Fruit fly (Drosophila melanogaster) whole organism, embryonic: ENCODE data around the gene kkv.
A peak's percentile ranks its signal among the peaks of the same experiment; 100 is the strongest.

Source experiments
- Abd-B ChIP-seq: fragments of 200-800 bp; sonication (Bioruptor generic); optimal IDR thresholded peaks from 2 replicates; lab custom pipeline; 2018; ENCODE audit warnings: missing biosample characterization, mild to moderate bottlenecking, missing genetic modification characterization, moderate library complexity
- Awh ChIP-seq: fragments of 200-800 bp; sonication (Bioruptor generic); IDR thresholded peaks from 2 replicates; pipeline ENCODE4, ENCODE4 v1.3.6; 2022; ENCODE audit warnings: missing biosample characterization, missing genetic modification characterization
- Blimp-1 ChIP-seq: fragments of 200-800 bp; sonication (Bioruptor generic); optimal IDR thresholded peaks from 3 replicates; lab custom pipeline; 2018; ENCODE audit warnings: missing biosample characterization, missing genetic modification characterization, mild to moderate bottlenecking, moderate library complexity, missing genetic modification reagents
- CG13424 ChIP-seq: fragments of 200-800 bp; sonication (Bioruptor generic); optimal IDR thresholded peaks from 2 replicates; lab custom pipeline; 2019; ENCODE audit warnings: missing biosample characterization, mild to moderate bottlenecking, missing genetic modification characterization, moderate library complexity
- CG15073 ChIP-seq: fragments of 200-800 bp; sonication (Bioruptor generic); optimal IDR thresholded peaks from 2 replicates; lab custom pipeline; 2016; ENCODE audit warnings: missing biosample characterization, missing genetic modification characterization
- CG16779 ChIP-seq: fragments of 200-800 bp; sonication (Bioruptor generic); IDR thresholded peaks from 2 replicates; pipeline ENCODE4 v1.3.6; 2022; ENCODE audit warnings: missing biosample characterization, missing genetic modification characterization
- CG32767 ChIP-seq: fragments of 200-800 bp; sonication (Bioruptor generic); IDR thresholded peaks from 2 replicates; pipeline ENCODE4 v1.3.6; 2022; ENCODE audit warnings: missing biosample characterization, missing genetic modification characterization
- CG3281 ChIP-seq: fragments of 200-800 bp; sonication (Bioruptor generic); optimal IDR thresholded peaks from 3 replicates; lab custom pipeline; 2017; ENCODE audit warnings: missing biosample characterization, mild to moderate bottlenecking, missing genetic modification characterization
- CG34376 ChIP-seq: fragments of 200-800 bp; sonication (Bioruptor generic); optimal IDR thresholded peaks from 2 replicates; lab custom pipeline; 2018; ENCODE audit warnings: missing biosample characterization, mild to moderate bottlenecking, missing genetic modification characterization
- CG34422 ChIP-seq: fragments of 200-800 bp; sonication (Bioruptor generic); IDR thresholded peaks from 3 replicates; pipeline ENCODE4 v1.3.6; 2022; ENCODE audit warnings: missing biosample characterization, missing genetic modification characterization
- CG4328 ChIP-seq: fragments of 200-800 bp; sonication (Bioruptor generic); optimal IDR thresholded peaks from 3 replicates; lab custom pipeline; 2017; ENCODE audit warnings: missing biosample characterization, missing genetic modification reagents, missing genetic modification characterization
- CG5953 ChIP-seq: fragments of 200-800 bp; sonication (Bioruptor generic); IDR thresholded peaks from 2 replicates; pipeline ENCODE4 v1.3.6; 2022; ENCODE audit warnings: missing biosample characterization, missing genetic modification characterization
- CG6854 ChIP-seq: fragments of 200-800 bp; sonication (Bioruptor generic); optimal IDR thresholded peaks from 3 replicates; lab custom pipeline; 2017; ENCODE audit warnings: missing biosample characterization, mild to moderate bottlenecking, missing genetic modification characterization
- CG8359 ChIP-seq: fragments of 200-800 bp; sonication (Bioruptor generic); optimal IDR thresholded peaks from 2 replicates; lab custom pipeline; 2017; ENCODE audit warnings: missing biosample characterization, mild to moderate bottlenecking, missing genetic modification characterization, borderline replicate concordance
- Deaf1 ChIP-seq: fragments of 200-800 bp; optimal IDR thresholded peaks from 3 replicates; lab custom pipeline; 2019; ENCODE audit warnings: missing biosample characterization, mild to moderate bottlenecking, missing genetic modification characterization, moderate library complexity
- Dfd ChIP-seq, 2 experiments: fragments of >200 bp; optimal IDR thresholded peaks; 2 replicates each; lab custom pipeline; 2017; ENCODE audit warnings: missing biosample characterization in 2 of 2, missing genetic modification characterization in 2 of 2
- GATAe ChIP-seq: fragments of 200-800 bp; sonication (Bioruptor generic); conservative IDR thresholded peaks from 2 replicates; pipeline ENCODE4 v1.3.6; 2022; ENCODE audit warnings: missing biosample characterization, missing genetic modification characterization
- HHEX ChIP-seq: fragments of 200-800 bp; sonication (Bioruptor generic); optimal IDR thresholded peaks from 3 replicates; lab custom pipeline; 2017; ENCODE audit warnings: missing biosample characterization, mild to moderate bottlenecking, missing genetic modification characterization, missing genetic modification reagents
- Hmr ChIP-seq: fragments of 200-800 bp; sonication (Bioruptor generic); optimal IDR thresholded peaks from 3 replicates; lab custom pipeline; 2017; ENCODE audit warnings: mild to moderate bottlenecking, missing biosample characterization, missing genetic modification reagents, missing genetic modification characterization
- Kr ChIP-seq: fragments of 200-800 bp; sonication (Bioruptor generic); optimal IDR thresholded peaks from 2 replicates; lab custom pipeline; 2017; ENCODE audit warnings: missing biosample characterization, mild to moderate bottlenecking, missing genetic modification characterization
- MESR4 ChIP-seq: fragments of 200-800 bp; sonication (Bioruptor generic); optimal IDR thresholded peaks from 2 replicates; lab custom pipeline; 2018; ENCODE audit warnings: missing biosample characterization, mild to moderate bottlenecking, missing genetic modification characterization, moderate library complexity
- Neu2 ChIP-seq: fragments of 200-800 bp; sonication (Bioruptor generic); optimal IDR thresholded peaks from 3 replicates; lab custom pipeline; 2016; ENCODE audit warnings: missing biosample characterization, missing genetic modification characterization, borderline replicate concordance
- Oli ChIP-seq: fragments of 200-800 bp; sonication (Bioruptor generic); optimal IDR thresholded peaks from 2 replicates; lab custom pipeline; 2018; ENCODE audit warnings: missing biosample characterization, mild to moderate bottlenecking, missing genetic modification characterization, moderate library complexity
- Optix ChIP-seq: fragments of 200-800 bp; sonication (Bioruptor generic); IDR thresholded peaks from 3 replicates; pipeline ENCODE4 v1.3.6; 2022; ENCODE audit warnings: missing biosample characterization, missing genetic modification characterization
- Taf1 ChIP-seq: fragments of 200-800 bp; sonication (Bioruptor generic); IDR thresholded peaks from 2 replicates; pipeline ENCODE4 v1.3.6; 2022; ENCODE audit warnings: missing biosample characterization, missing genetic modification characterization
- Vsx1 ChIP-seq: fragments of 200-800 bp; sonication (Bioruptor generic); optimal IDR thresholded peaks from 2 replicates; lab custom pipeline; 2017; ENCODE audit warnings: missing biosample characterization, mild to moderate bottlenecking, missing genetic modification characterization, missing genetic modification reagents
- YL-1 ChIP-seq: fragments of 200-800 bp; sonication (Bioruptor generic); optimal IDR thresholded peaks from 3 replicates; lab custom pipeline; 2017; ENCODE audit warnings: missing biosample characterization, mild to moderate bottlenecking, missing genetic modification characterization
- abd-A ChIP-seq: fragments of 200-800 bp; sonication (Bioruptor generic); optimal IDR thresholded peaks from 3 replicates; lab custom pipeline; 2019; ENCODE audit warnings: missing biosample characterization, mild to moderate bottlenecking, missing genetic modification characterization, moderate library complexity
- bbx ChIP-seq: fragments of 200-800 bp; sonication (Bioruptor generic); IDR thresholded peaks from 2 replicates; pipeline ENCODE4 v1.3.6; 2022; ENCODE audit warnings: missing biosample characterization, missing genetic modification characterization; ENCODE audit not compliant: partially characterized antibody
- chinmo ChIP-seq: fragments of 200-800 bp; sonication (Bioruptor generic); IDR thresholded peaks from 4 replicates; pipeline ENCODE4 v1.3.6; 2022; ENCODE audit warnings: missing biosample characterization, missing genetic modification characterization; ENCODE audit not compliant: partially characterized antibody
- crc ChIP-seq: fragments of 200-800 bp; sonication (Bioruptor generic); optimal IDR thresholded peaks from 2 replicates; lab custom pipeline; 2016; ENCODE audit warnings: missing biosample characterization, missing genetic modification characterization
- dmrt11E ChIP-seq: fragments of 200-800 bp; sonication (Bioruptor generic); optimal IDR thresholded peaks from 3 replicates; lab custom pipeline; 2018; ENCODE audit warnings: missing biosample characterization, mild to moderate bottlenecking, missing genetic modification characterization, moderate library complexity
- fu2 ChIP-seq: fragments of 200-800 bp; sonication (Bioruptor generic); optimal IDR thresholded peaks from 2 replicates; lab custom pipeline; 2016; ENCODE audit warnings: missing biosample characterization, missing genetic modification characterization
- hbn ChIP-seq: fragments of 200-800 bp; sonication (Bioruptor generic); IDR thresholded peaks from 2 replicates; pipeline ENCODE4 v1.3.6; 2022; ENCODE audit warnings: missing biosample characterization, missing genetic modification characterization; ENCODE audit not compliant: partially characterized antibody
- kni ChIP-seq: fragments of 200-800 bp; sonication (Bioruptor generic); optimal IDR thresholded peaks from 3 replicates; lab custom pipeline; 2017; ENCODE audit warnings: mild to moderate bottlenecking, missing biosample characterization, missing genetic modification reagents, missing genetic modification characterization
- maf-S ChIP-seq: fragments of 200-800 bp; sonication (Bioruptor generic); optimal IDR thresholded peaks from 2 replicates; lab custom pipeline; 2016; ENCODE audit warnings: missing biosample characterization, missing genetic modification characterization
- onecut ChIP-seq: fragments of 200-800 bp; sonication (Bioruptor generic); IDR thresholded peaks from 2 replicates; pipeline ENCODE4 v1.3.6; 2022; ENCODE audit warnings: missing biosample characterization, missing genetic modification characterization
- pan ChIP-seq, 4 experiments: fragments of >200 bp in 3 of 4; fragments of 200-800 bp in 1 of 4; sonication (Bioruptor generic) in 1 of 4; optimal IDR thresholded peaks in 3 of 4; IDR thresholded peaks in 1 of 4; 2 replicates each; pipeline versions ENCODE4 v1.3.6 to Lab custom; 2017 to 2022; ENCODE audit warnings: missing biosample characterization in 2 of 4, missing genetic modification characterization in 2 of 4, mixed read lengths in 1 of 4
- prd ChIP-seq, 3 experiments: fragments of >200 bp in 2 of 3; fragments of 200-800 bp in 1 of 3; sonication (Bioruptor generic) in 1 of 3; optimal IDR thresholded peaks in 2 of 3; IDR thresholded peaks in 1 of 3; 2 replicates in 2 of 3; 3 replicates in 1 of 3; pipeline versions ENCODE4 v1.3.6 to Lab custom; 2017 to 2022; ENCODE audit warnings: missing biosample characterization in 1 of 3, missing genetic modification characterization in 1 of 3
- pros ChIP-seq: fragments of 200-800 bp; sonication (Bioruptor generic); optimal IDR thresholded peaks from 3 replicates; lab custom pipeline; 2019; ENCODE audit warnings: missing biosample characterization, mild to moderate bottlenecking, missing genetic modification characterization, moderate library complexity
- so ChIP-seq: fragments of 200-800 bp; sonication (Bioruptor generic); IDR thresholded peaks from 3 replicates; pipeline ENCODE4 v1.3.6; 2022; ENCODE audit warnings: missing biosample characterization, missing genetic modification characterization
- tgo ChIP-seq: fragments of 200-800 bp; sonication (Bioruptor generic); IDR thresholded peaks from 3 replicates; pipeline ENCODE4 v1.3.6; 2022; ENCODE audit warnings: missing biosample characterization, missing genetic modification characterization
- tll ChIP-seq, 2 experiments: fragments of 200-800 bp in 1 of 2; fragments of >200 bp in 1 of 2; sonication (Bioruptor generic) in 1 of 2; optimal IDR thresholded peaks; 2 replicates each; lab custom pipeline; 2017 to 2019; ENCODE audit warnings: missing biosample characterization in 2 of 2, missing genetic modification characterization in 2 of 2, mild to moderate bottlenecking in 1 of 2, moderate library complexity in 1 of 2
- usp ChIP-seq: fragments of >200 bp; optimal IDR thresholded peaks from 2 replicates; lab custom pipeline; 2017; ENCODE audit warnings: missing biosample characterization, missing genetic modification characterization

Gene kkv

DNA sequence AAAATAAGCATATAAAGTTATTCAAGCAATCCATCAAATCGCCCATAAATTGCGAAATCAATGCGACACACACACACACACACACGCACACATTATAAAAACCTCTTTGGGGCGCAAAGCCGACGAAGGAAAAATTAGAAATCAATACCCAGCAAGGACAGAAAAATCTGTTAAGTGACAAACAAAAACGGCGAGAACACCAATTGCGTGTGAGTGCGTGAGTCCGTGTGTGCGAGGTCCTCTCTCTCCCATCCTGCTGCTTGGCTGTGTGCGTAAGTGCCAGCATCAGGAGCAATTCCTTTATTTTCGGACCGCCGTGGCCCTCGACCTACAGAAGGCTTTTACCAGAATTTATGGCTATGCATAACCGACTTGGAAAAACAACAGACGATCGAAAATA, 19.6 kb upstream of the kkv start, which contains the start of gene Orco:
Orco (minus strand) TSS at position 101 of the 400 bp plus-strand sequence.
- no peak for TF ChIP-seq GATAe
- no peak for TF ChIP-seq CG34376 (GFP tag; lab: Kevin White, UChicago)
- no peak for TF ChIP-seq maf-S (GFP tag; lab: Kevin White, UChicago)
- TF ChIP-seq dmrt11E (tag; lab: Kevin White, UChicago): no peak
- TF ChIP-seq onecut: peak; percentile 77
- TF ChIP-seq pan (optimal IDR thresholded peaks at IDR 0.05; lab: Kevin White, UChicago): no peak
- no peak for TF ChIP-seq pan (GFP tag; optimal IDR thresholded peaks at IDR 0.05 in 1 of 2, IDR thresholded peaks at IDR 0.05 in 1 of 2)
- TF ChIP-seq bbx: no peak
- no peak for TF ChIP-seq CG13424 (tag; lab: Kevin White, UChicago)
- TF ChIP-seq hbn (GFP tag; lab: Robert Waterston, UW): no peak
- no peak for TF ChIP-seq CG6854 (GFP tag; lab: Kevin White, UChicago)
- no peak for TF ChIP-seq CG32767 (GFP tag; lab: Robert Waterston, UW)
- TF ChIP-seq tgo (GFP tag; lab: Robert Waterston, UW): no peak
- TF ChIP-seq Kr: no peak
- TF ChIP-seq CG4328 (GFP tag; lab: Kevin White, UChicago): no peak
- TF ChIP-seq CG3281 (GFP tag; lab: Kevin White, UChicago): no peak
- TF ChIP-seq abd-A (tag; lab: Kevin White, UChicago): peak; percentile 45
- TF ChIP-seq Taf1: no peak
- TF ChIP-seq CG34422: 0 out of 3 replicates have a peak, but pooled peaks have one; percentile 24
- no peak for TF ChIP-seq HHEX (GFP tag; lab: Kevin White, UChicago)
- TF ChIP-seq prd (optimal IDR thresholded peaks at IDR 0.05; lab: Kevin White, UChicago): no peak
- TF ChIP-seq prd (GFP tag; IDR thresholded peaks at IDR 0.05; lab: Robert Waterston, UW): 0 out of 3 replicates have a peak, but pooled peaks have one; percentile 5
- TF ChIP-seq Oli (tag; lab: Kevin White, UChicago): no peak
- TF ChIP-seq CG8359: no peak
- TF ChIP-seq Optix: no peak
- TF ChIP-seq fu2 (GFP tag; lab: Kevin White, UChicago): no peak
- no peak for TF ChIP-seq CG16779 (GFP tag; lab: Robert Waterston, UW)
- no peak for TF ChIP-seq tll (GFP tag; optimal IDR thresholded peaks at IDR 0.05; lab: Kevin White, UChicago)
- TF ChIP-seq MESR4 (GFP tag; lab: Kevin White, UChicago): no peak
- no peak for TF ChIP-seq usp (GFP tag; lab: Kevin White, UChicago)
- TF ChIP-seq, all 482 proteins: peak for 4

DNA sequence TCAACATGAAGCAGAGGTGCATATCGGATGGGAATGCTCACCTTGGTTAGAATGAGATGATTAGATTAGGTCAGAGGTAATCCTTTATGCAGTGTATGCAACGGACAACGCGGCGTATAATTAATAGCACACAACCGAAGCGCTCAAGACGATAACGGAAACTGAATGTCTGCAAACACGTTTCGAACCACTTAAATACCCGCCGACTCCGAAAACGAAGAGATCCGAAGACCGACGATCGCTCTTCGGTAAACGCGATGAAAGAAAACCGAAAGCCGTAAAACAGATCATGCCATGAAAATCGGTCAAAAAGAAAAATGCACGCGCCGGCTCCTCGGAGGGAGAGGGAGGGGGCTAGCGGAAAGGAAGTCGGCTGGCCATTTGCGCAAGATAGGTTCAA, 11.3 kb upstream of the kkv start, which contains the start of gene CG2663:
CG2663 (minus strand) TSS at position 173 of the 400 bp plus-strand sequence.
- no peak for TF ChIP-seq so (GFP tag; lab: Robert Waterston, UW)
- TF ChIP-seq YL-1 (GFP tag; lab: Kevin White, UChicago): no peak
- TF ChIP-seq Dfd (GFP tag; optimal IDR thresholded peaks at IDR 0.05; lab: Kevin White, UChicago): no peak
- TF ChIP-seq crc (GFP tag; lab: Kevin White, UChicago): no peak
- TF ChIP-seq kni (GFP tag; lab: Kevin White, UChicago): peak; percentile 0
- TF ChIP-seq Awh (GFP tag; lab: Robert Waterston, UW): no peak
- no peak for TF ChIP-seq Vsx1
- peak; percentile 92 for TF ChIP-seq Deaf1
- 0 out of 4 replicates have a peak, but pooled peaks have one; percentile 20 for TF ChIP-seq chinmo (GFP tag; lab: Robert Waterston, UW)
- no peak for TF ChIP-seq CG15073
- TF ChIP-seq Blimp-1 (GFP tag; lab: Kevin White, UChicago): peak; percentile 25
- TF ChIP-seq CG5953: no peak
- peak; percentile 10 for TF ChIP-seq Neu2 (GFP tag; lab: Kevin White, UChicago)
- TF ChIP-seq Abd-B (GFP tag; lab: Kevin White, UChicago): no peak
- no peak for TF ChIP-seq Hmr
- peak; percentile 4 for TF ChIP-seq pros (GFP tag; lab: Kevin White, UChicago)
